5 worm cellular contexts compared by ENCODE assay signal in genomic region chrX:2321758-2322157, ce11.
TF ChIP-seq lines count a peak whose summit lies in the region.

No protein-coding gene starts in this region.

TF ChIP-seq in whole organism, L1 larva, 84 proteins besides CTCF, POLR2A, EP300 and RAD21 (continues in another document):
- no peak for TF ChIP-seq nhr-11 (tag; optimal IDR thresholded peaks at IDR 0.05; lab: Kevin White, UChicago)
- no peak for TF ChIP-seq nhr-85 (tag; lab: Kevin White, UChicago)
- TF ChIP-seq mdl-1 (tag; optimal IDR thresholded peaks at IDR 0.05; lab: Kevin White, UChicago): peak in 1 of 2 experiments; percentile 67
- TF ChIP-seq mep-1 (tag; optimal IDR thresholded peaks at IDR 0.05; lab: Kevin White, UChicago): no peak
- peak; percentile 82 for TF ChIP-seq fkh-8 (tag; optimal IDR thresholded peaks at IDR 0.05; lab: Kevin White, UChicago)
- TF ChIP-seq skn-1 (tag; optimal IDR thresholded peaks at IDR 0.05; lab: Kevin White, UChicago): peak; percentile 54
- peak; percentile 37 for TF ChIP-seq irx-1 (tag; optimal IDR thresholded peaks at IDR 0.05; lab: Kevin White, UChicago)
- TF ChIP-seq ceh-63 (GFP tag; optimal IDR thresholded peaks at IDR 0.05; lab: Kevin White, UChicago): no peak
- peak; percentile 11 for TF ChIP-seq dsc-1 (tag; optimal IDR thresholded peaks at IDR 0.05; lab: Kevin White, UChicago)
- TF ChIP-seq vab-15 (tag; optimal IDR thresholded peaks at IDR 0.05; lab: Kevin White, UChicago): peak; percentile 28
- TF ChIP-seq jun-1 (tag; optimal IDR thresholded peaks at IDR 0.05; lab: Kevin White, UChicago): no peak
- TF ChIP-seq egl-27 (tag; optimal IDR thresholded peaks at IDR 0.05; lab: Kevin White, UChicago): no peak
- peak in 1 of 2 experiments; percentile 10 for TF ChIP-seq lsy-2 (tag; optimal IDR thresholded peaks at IDR 0.05; lab: Kevin White, UChicago)
- no peak for TF ChIP-seq fos-1 (tag; optimal IDR thresholded peaks at IDR 0.05; lab: Kevin White, UChicago)
- TF ChIP-seq C34B4.2 (tag; optimal IDR thresholded peaks at IDR 0.05; lab: Kevin White, UChicago): no peak
- no peak for TF ChIP-seq nhr-76 (tag; optimal IDR thresholded peaks at IDR 0.05; lab: Kevin White, UChicago)
- TF ChIP-seq unc-130 (tag; optimal IDR thresholded peaks at IDR 0.05; lab: Kevin White, UChicago): peak; percentile 34
- TF ChIP-seq unc-86 (tag; optimal IDR thresholded peaks at IDR 0.05; lab: Kevin White, UChicago): no peak
- no peak for TF ChIP-seq elt-3 (tag; optimal IDR thresholded peaks at IDR 0.05; lab: Kevin White, UChicago)

TF ChIP-seq in whole organism, L3 larva, 47 proteins besides CTCF, POLR2A, EP300 and RAD21:
- TF ChIP-seq nfya-1 (tag; optimal IDR thresholded peaks at IDR 0.05; lab: Kevin White, UChicago; ENCODE audit: insufficient read depth) (peak; percentile 29), zag-1 (tag; optimal IDR thresholded peaks at IDR 0.05; lab: Kevin White, UChicago) (no peak), lin-39 (tag; optimal IDR thresholded peaks at IDR 0.05; lab: Kevin White, UChicago) (peak; percentile 71)

TF ChIP-seq in whole organism, early embryonic, 17 proteins besides CTCF, POLR2A, EP300 and RAD21:
- TF ChIP-seq tbx-37 (GFP tag; conservative IDR thresholded peaks at IDR 0.05; lab: Robert Waterston, UW) (0 out of 2 replicates have a peak, but pooled peaks have one; percentile 19), hmg-4 (GFP tag; optimal IDR thresholded peaks at IDR 0.05; lab: Kevin White, UChicago) (peak; percentile 15), ceh-36 (tag; optimal IDR thresholded peaks at IDR 0.05; lab: Kevin White, UChicago) (no peak), F13C5.2 (tag; optimal IDR thresholded peaks at IDR 0.05; lab: Kevin White, UChicago) (peak; percentile 6), ets-7 (tag; optimal IDR thresholded peaks at IDR 0.05; lab: Kevin White, UChicago) (no peak), scrt-1 (GFP tag; IDR thresholded peaks at IDR 0.05; lab: Robert Waterston, UW) (no peak)

TF ChIP-seq in whole organism, midembryonic, 9 proteins besides CTCF, POLR2A, EP300 and RAD21:
- TF ChIP-seq tab-1 (GFP tag; IDR thresholded peaks at IDR 0.05; lab: Robert Waterston, UW) (peak; percentile 62; the same call in 1 of the 2 replicates), cog-1 (tag; optimal IDR thresholded peaks at IDR 0.05; lab: Kevin White, UChicago) (no peak), ref-1 (GFP tag; conservative IDR thresholded peaks at IDR 0.05; lab: Robert Waterston, UW) (no peak), klf-2 (GFP tag; conservative IDR thresholded peaks at IDR 0.05; lab: Robert Waterston, UW) (no peak), ztf-29 (GFP tag; IDR thresholded peaks at IDR 0.05; lab: Robert Waterston, UW) (no peak), flt-1 (GFP tag; IDR thresholded peaks at IDR 0.05; lab: Robert Waterston, UW) (peak; percentile 68; the same call in 1 of the 2 replicates), T22C8.4 (GFP tag; IDR thresholded peaks at IDR 0.05; lab: Robert Waterston, UW) (no peak), med-1 (GFP tag; optimal IDR thresholded peaks at IDR 0.05; lab: Kevin White, UChicago; ENCODE audit: insufficient read depth) (no peak), ztf-23 (GFP tag; IDR thresholded peaks at IDR 0.05; lab: Robert Waterston, UW) (no peak)

TF ChIP-seq in whole organism, young adult, 124 proteins besides CTCF, POLR2A, EP300 and RAD21:
- no peak for TF ChIP-seq F55B11.4 (tag; optimal IDR thresholded peaks at IDR 0.05; lab: Kevin White, UChicago; ENCODE audit: borderline replicate concordance, insufficient read depth)
- TF ChIP-seq lag-1 (GFP tag; IDR thresholded peaks at IDR 0.05; lab: Robert Waterston, UW): no peak
- TF ChIP-seq rpc-1 (optimal IDR thresholded peaks at IDR 0.05; lab: Kevin White, UChicago): no peak
- TF ChIP-seq rpc-1 (tag; optimal IDR thresholded peaks at IDR 0.05; lab: Kevin White, UChicago): no peak
- TF ChIP-seq tbx-9 (tag; optimal IDR thresholded peaks at IDR 0.05; lab: Kevin White, UChicago; ENCODE audit: borderline replicate concordance): no peak
- peak; percentile 33 for TF ChIP-seq chd-7 (tag; optimal IDR thresholded peaks at IDR 0.05; lab: Kevin White, UChicago)
- no peak for TF ChIP-seq B0261.1 (tag; optimal IDR thresholded peaks at IDR 0.05; lab: Kevin White, UChicago)
- TF ChIP-seq egl-18 (GFP tag; IDR thresholded peaks at IDR 0.05; lab: Robert Waterston, UW): no peak
- TF ChIP-seq madf-6 (GFP tag; IDR thresholded peaks at IDR 0.05; lab: Robert Waterston, UW): no peak
- no peak for TF ChIP-seq F22D6.2 (tag; optimal IDR thresholded peaks at IDR 0.05; lab: Kevin White, UChicago)
- TF ChIP-seq D2030.7 (GFP tag; IDR thresholded peaks at IDR 0.05; lab: Robert Waterston, UW): no peak
- TF ChIP-seq bed-2 (GFP tag; IDR thresholded peaks at IDR 0.05; lab: Robert Waterston, UW): no peak
- TF ChIP-seq zfh-2 (GFP tag; conservative IDR thresholded peaks at IDR 0.05; lab: Robert Waterston, UW): peak; percentile 87
- TF ChIP-seq lsl-1 (GFP tag; optimal IDR thresholded peaks at IDR 0.05; lab: Kevin White, UChicago): no peak
- no peak for TF ChIP-seq ama-1 (optimal IDR thresholded peaks at IDR 0.05; lab: Kevin White, UChicago)
- TF ChIP-seq ama-1 (GFP tag; optimal IDR thresholded peaks at IDR 0.05; lab: Kevin White, UChicago): no peak
- no peak for TF ChIP-seq nhr-120 (GFP tag; IDR thresholded peaks at IDR 0.05; lab: Robert Waterston, UW)
- TF ChIP-seq die-1 (tag; optimal IDR thresholded peaks at IDR 0.05; lab: Kevin White, UChicago): no peak
- no peak for TF ChIP-seq efl-1 (GFP tag; optimal IDR thresholded peaks at IDR 0.05; lab: Kevin White, UChicago)
- no peak for TF ChIP-seq pha-4 (tag; optimal IDR thresholded peaks at IDR 0.05; lab: Kevin White, UChicago)
- peak; percentile 66 for TF ChIP-seq egrh-3 (GFP tag; IDR thresholded peaks at IDR 0.05; lab: Robert Waterston, UW)
- no peak for TF ChIP-seq C06A6.2 (GFP tag; conservative IDR thresholded peaks at IDR 0.05; lab: Robert Waterston, UW)
- TF ChIP-seq ceh-27 (GFP tag; optimal IDR thresholded peaks at IDR 0.05; lab: Kevin White, UChicago): peak; percentile 57
- 0 out of 2 replicates have a peak, but pooled peaks have one; percentile 25 for TF ChIP-seq K11D2.4 (GFP tag; IDR thresholded peaks at IDR 0.05; lab: Robert Waterston, UW)
- no peak for TF ChIP-seq T26A5.8 (tag; optimal IDR thresholded peaks at IDR 0.05; lab: Kevin White, UChicago)
- TF ChIP-seq hmg-1.2 (GFP tag; IDR thresholded peaks at IDR 0.05; lab: Robert Waterston, UW): no peak
- no peak for TF ChIP-seq mxl-1 (tag; optimal IDR thresholded peaks at IDR 0.05; lab: Kevin White, UChicago)
- TF ChIP-seq K12H6.12 (tag; optimal IDR thresholded peaks at IDR 0.05; lab: Kevin White, UChicago): peak; percentile 72
- no peak for TF ChIP-seq dpl-1 (GFP tag; optimal IDR thresholded peaks at IDR 0.05; lab: Kevin White, UChicago)
- no peak for TF ChIP-seq dpff-1 (tag; optimal IDR thresholded peaks at IDR 0.05; lab: Kevin White, UChicago)
- TF ChIP-seq ztf-28 (GFP tag; IDR thresholded peaks at IDR 0.05; lab: Robert Waterston, UW): no peak
- TF ChIP-seq attf-3 (GFP tag; conservative IDR thresholded peaks at IDR 0.05; lab: Robert Waterston, UW): no peak
- 0 out of 2 replicates have a peak, but pooled peaks have one; percentile 19 for TF ChIP-seq pbrm-1 (GFP tag; IDR thresholded peaks at IDR 0.05; lab: Robert Waterston, UW)

Comparison
In these comparisons a context has a peak if more than half of its experiments do, and no peak if none do; other contexts are left out.
1. Of the 8 proteins assayed by ChIP-seq in both whole organism, young adult and whole organism, L1 larva: peak only in whole organism, young adult: none; only in whole organism, L1 larva: unc-130; in both: none; in neither: 7.